Fruit fly (Drosophila melanogaster) whole organism, embryonic: ENCODE measurements around the gene Vha55.

Experiments used
- B-H2 ChIP-seq: fragments of 200-800 bp; sonication (Bioruptor generic); optimal IDR thresholded peaks from 2 replicates; lab custom pipeline; 2018; ENCODE audit warnings: missing biosample characterization, mild to moderate bottlenecking, missing genetic modification characterization
- CG1024 ChIP-seq: fragments of 200-800 bp; sonication (Bioruptor generic); IDR thresholded peaks from 2 replicates; pipeline ENCODE4 v1.3.6; 2022; ENCODE audit warnings: missing biosample characterization, missing genetic modification characterization
- CG10979 ChIP-seq: fragments of 200-800 bp; sonication (Bioruptor generic); optimal IDR thresholded peaks from 2 replicates; lab custom pipeline; 2018; ENCODE audit warnings: missing biosample characterization, mild to moderate bottlenecking, missing genetic modification characterization, moderate library complexity
- CG14050 ChIP-seq: fragments of 200-800 bp; sonication (Bioruptor generic); IDR thresholded peaks from 3 replicates; pipeline ENCODE4 v1.3.6; 2022; ENCODE audit warnings: missing biosample characterization, missing genetic modification characterization
- CG14860 ChIP-seq: fragments of 200-800 bp; sonication (Bioruptor generic); IDR thresholded peaks from 3 replicates; pipeline ENCODE4 v1.3.6; 2022; ENCODE audit warnings: missing biosample characterization, missing genetic modification characterization; ENCODE audit not compliant: partially characterized antibody
- CG15696 ChIP-seq: fragments of 200-800 bp; sonication (Bioruptor generic); optimal IDR thresholded peaks from 2 replicates; lab custom pipeline; 2019; ENCODE audit warnings: missing biosample characterization, mild to moderate bottlenecking, missing genetic modification characterization, moderate library complexity
- CG16815 ChIP-seq: fragments of 200-800 bp; sonication (Bioruptor generic); optimal IDR thresholded peaks from 3 replicates; lab custom pipeline; 2017; ENCODE audit warnings: missing biosample characterization, mild to moderate bottlenecking, missing genetic modification characterization
- CG16863 ChIP-seq: fragments of 200-800 bp; sonication (Bioruptor generic); optimal IDR thresholded peaks from 3 replicates; lab custom pipeline; 2016; ENCODE audit warnings: missing biosample characterization, missing genetic modification characterization
- CG17359 ChIP-seq: fragments of 200-800 bp; sonication (Bioruptor generic); optimal IDR thresholded peaks from 3 replicates; lab custom pipeline; 2018; ENCODE audit warnings: missing biosample characterization, mild to moderate bottlenecking, missing genetic modification characterization, moderate library complexity
- CG18619 ChIP-seq: fragments of 200-800 bp; sonication (Bioruptor generic); optimal IDR thresholded peaks from 3 replicates; lab custom pipeline; 2017; ENCODE audit warnings: missing biosample characterization, mild to moderate bottlenecking, missing genetic modification characterization
- CG2889 ChIP-seq: fragments of 200-800 bp; sonication (Bioruptor generic); IDR thresholded peaks from 3 replicates; pipeline ENCODE4 v1.3.6; 2022; ENCODE audit warnings: missing biosample characterization, missing genetic modification characterization
- CG31441 ChIP-seq: fragments of 200-800 bp; sonication (Bioruptor generic); IDR thresholded peaks from 2 replicates; pipeline ENCODE4 v1.3.6; 2022; ENCODE audit warnings: missing biosample characterization, missing genetic modification characterization
- CG3281 ChIP-seq: fragments of 200-800 bp; sonication (Bioruptor generic); optimal IDR thresholded peaks from 3 replicates; lab custom pipeline; 2017; ENCODE audit warnings: missing biosample characterization, mild to moderate bottlenecking, missing genetic modification characterization
- CG3407 ChIP-seq: fragments of 200-800 bp; sonication (Bioruptor generic); optimal IDR thresholded peaks from 2 replicates; lab custom pipeline; 2018; ENCODE audit warnings: missing biosample characterization, mild to moderate bottlenecking, missing genetic modification characterization
- CG3847 ChIP-seq: fragments of 200-800 bp; sonication (Bioruptor generic); IDR thresholded peaks from 2 replicates; pipeline ENCODE4 v1.3.6; 2022; ENCODE audit warnings: missing biosample characterization, missing genetic modification characterization
- CG43689 ChIP-seq: fragments of 200-800 bp; sonication (Bioruptor generic); IDR thresholded peaks from 2 replicates; pipeline ENCODE4 v1.3.6; 2022; ENCODE audit warnings: missing biosample characterization, missing genetic modification characterization
- CG4730 ChIP-seq: fragments of 200-800 bp; sonication (Bioruptor generic); IDR thresholded peaks from 2 replicates; pipeline ENCODE4 v1.3.6; 2022; ENCODE audit warnings: missing biosample characterization, missing genetic modification characterization
- CG7357 ChIP-seq: fragments of 200-800 bp; sonication (Bioruptor generic); IDR thresholded peaks from 3 replicates; pipeline ENCODE4 v1.3.6; 2022; ENCODE audit warnings: missing biosample characterization, missing genetic modification characterization
- CG7556 ChIP-seq: fragments of 200-800 bp; sonication (Bioruptor generic); optimal IDR thresholded peaks from 2 replicates; lab custom pipeline; 2017; ENCODE audit warnings: missing biosample characterization, mild to moderate bottlenecking, missing genetic modification characterization
- CG7928 ChIP-seq: fragments of 200-800 bp; sonication (Bioruptor generic); optimal IDR thresholded peaks from 2 replicates; lab custom pipeline; 2017; ENCODE audit warnings: missing biosample characterization, mild to moderate bottlenecking, missing genetic modification characterization
- CoRest ChIP-seq: fragments of 200-800 bp; sonication (Bioruptor generic); optimal IDR thresholded peaks from 3 replicates; lab custom pipeline; 2018; ENCODE audit warnings: missing biosample characterization, mild to moderate bottlenecking, missing genetic modification characterization, moderate library complexity
- D19B ChIP-seq: fragments of 200-800 bp; sonication (Bioruptor generic); optimal IDR thresholded peaks from 2 replicates; lab custom pipeline; 2017; ENCODE audit warnings: missing biosample characterization, mild to moderate bottlenecking, missing genetic modification characterization
- Dek ChIP-seq: fragments of 200-800 bp; sonication (Bioruptor generic); optimal IDR thresholded peaks from 3 replicates; lab custom pipeline; 2019; ENCODE audit warnings: missing biosample characterization, mild to moderate bottlenecking, missing genetic modification characterization, moderate library complexity
- Hr39 ChIP-seq: fragments of >200 bp; optimal IDR thresholded peaks from 2 replicates; lab custom pipeline; 2017
- Lpt ChIP-seq: fragments of >200 bp; optimal IDR thresholded peaks from 2 replicates; lab custom pipeline; 2018; ENCODE audit warnings: missing biosample characterization, missing genetic modification characterization
- Mes4 ChIP-seq: fragments of 200-800 bp; sonication (Bioruptor generic); optimal IDR thresholded peaks from 2 replicates; lab custom pipeline; 2016; ENCODE audit warnings: missing biosample characterization, missing genetic modification characterization
- Nf-YB ChIP-seq: fragments of 200-800 bp; sonication (Bioruptor generic); optimal IDR thresholded peaks from 3 replicates; lab custom pipeline; 2019; ENCODE audit warnings: missing biosample characterization, mild to moderate bottlenecking, missing genetic modification characterization, moderate library complexity
- Scr ChIP-seq: fragments of 200-800 bp; sonication (Bioruptor generic); IDR thresholded peaks from 2 replicates; pipeline ENCODE4 v1.3.6; 2022; ENCODE audit warnings: missing biosample characterization, missing genetic modification characterization; ENCODE audit not compliant: partially characterized antibody
- Six4 ChIP-seq: fragments of 200-800 bp; sonication (Bioruptor generic); optimal IDR thresholded peaks from 2 replicates; lab custom pipeline; 2016; ENCODE audit warnings: missing biosample characterization, missing genetic modification characterization
- Spps ChIP-seq: fragments of 200-800 bp; sonication (Bioruptor generic); optimal IDR thresholded peaks from 2 replicates; lab custom pipeline; 2018; ENCODE audit warnings: missing biosample characterization, mild to moderate bottlenecking, missing genetic modification characterization
- Xbp1 ChIP-seq: fragments of 200-800 bp; sonication (Bioruptor generic); optimal IDR thresholded peaks from 3 replicates; lab custom pipeline; 2016; ENCODE audit warnings: missing biosample characterization, mild to moderate bottlenecking, missing genetic modification characterization
- amos ChIP-seq: fragments of 200-800 bp; sonication (Bioruptor generic); IDR thresholded peaks from 2 replicates; pipeline ENCODE4 v1.3.6; 2022; ENCODE audit warnings: missing biosample characterization, missing genetic modification characterization; ENCODE audit not compliant: partially characterized antibody
- ap ChIP-seq: fragments of 200-800 bp; sonication (Bioruptor generic); IDR thresholded peaks from 2 replicates; pipeline ENCODE4 v1.3.6; 2022; ENCODE audit warnings: missing biosample characterization, missing genetic modification characterization
- bab2 ChIP-seq: fragments of 200-800 bp; sonication (Bioruptor generic); optimal IDR thresholded peaks from 2 replicates; lab custom pipeline; 2016; ENCODE audit warnings: missing biosample characterization, missing genetic modification characterization
- chinmo ChIP-seq: fragments of 200-800 bp; sonication (Bioruptor generic); IDR thresholded peaks from 4 replicates; pipeline ENCODE4 v1.3.6; 2022; ENCODE audit warnings: missing biosample characterization, missing genetic modification characterization; ENCODE audit not compliant: partially characterized antibody
- cwo ChIP-seq: fragments of 200-800 bp; sonication (Bioruptor generic); optimal IDR thresholded peaks from 3 replicates; lab custom pipeline; 2017; ENCODE audit warnings: missing biosample characterization, missing genetic modification characterization, mild to moderate bottlenecking, moderate library complexity, missing genetic modification reagents
- disco-r ChIP-seq: fragments of 200-800 bp; sonication (Bioruptor generic); optimal IDR thresholded peaks from 2 replicates; lab custom pipeline; 2016; ENCODE audit warnings: missing biosample characterization, missing genetic modification characterization
- dmrt99B ChIP-seq: fragments of 200-800 bp; sonication (Bioruptor generic); optimal IDR thresholded peaks from 2 replicates; lab custom pipeline; 2018; ENCODE audit warnings: missing biosample characterization, mild to moderate bottlenecking, missing genetic modification characterization, moderate library complexity
- esg ChIP-seq: fragments of 200-800 bp; sonication (Bioruptor generic); conservative IDR thresholded peaks from 2 replicates; pipeline ENCODE4 v1.3.6; 2022; ENCODE audit warnings: missing biosample characterization, missing genetic modification characterization
- fru ChIP-seq: fragments of >200 bp; optimal IDR thresholded peaks from 2 replicates; lab custom pipeline; 2017
- gsb ChIP-seq: fragments of 200-800 bp; sonication (Bioruptor generic); IDR thresholded peaks from 2 replicates; pipeline ENCODE4 v1.3.6; 2022; ENCODE audit warnings: missing biosample characterization, missing genetic modification characterization
- her ChIP-seq: fragments of 200-800 bp; sonication (Bioruptor generic); optimal IDR thresholded peaks from 2 replicates; lab custom pipeline; 2016; ENCODE audit warnings: missing biosample characterization, missing genetic modification characterization
- lmd ChIP-seq: fragments of 200-800 bp; sonication (Bioruptor generic); IDR thresholded peaks from 2 replicates; pipeline ENCODE4 v1.3.6; 2022; ENCODE audit warnings: missing biosample characterization, missing genetic modification characterization
- nerfin-2 ChIP-seq: fragments of 200-800 bp; sonication (Bioruptor generic); IDR thresholded peaks from 2 replicates; pipeline ENCODE4 v1.3.6; 2022; ENCODE audit warnings: missing biosample characterization, missing genetic modification characterization; ENCODE audit not compliant: partially characterized antibody
- salm ChIP-seq: fragments of 200-800 bp; sonication (Bioruptor generic); optimal IDR thresholded peaks from 2 replicates; lab custom pipeline; 2018; ENCODE audit warnings: missing biosample characterization, mild to moderate bottlenecking, missing genetic modification characterization
- sima ChIP-seq: fragments of 200-800 bp; sonication (Bioruptor generic); optimal IDR thresholded peaks from 2 replicates; lab custom pipeline; 2016; ENCODE audit warnings: missing biosample characterization, missing genetic modification characterization
- sisA ChIP-seq: fragments of 200-800 bp; sonication (Bioruptor generic); IDR thresholded peaks from 2 replicates; pipeline ENCODE4 v1.3.6; 2022; ENCODE audit warnings: missing biosample characterization, missing genetic modification characterization
- slp2 ChIP-seq: fragments of 200-800 bp; sonication (Bioruptor generic); optimal IDR thresholded peaks from 2 replicates; lab custom pipeline; 2016; ENCODE audit warnings: missing biosample characterization, missing genetic modification characterization
- sug ChIP-seq: fragments of 200-800 bp; optimal IDR thresholded peaks from 2 replicates; lab custom pipeline; 2019; ENCODE audit warnings: missing biosample characterization, mild to moderate bottlenecking, missing genetic modification characterization, moderate library complexity
- zfh2 ChIP-seq: fragments of 200-800 bp; sonication (Bioruptor generic); optimal IDR thresholded peaks from 2 replicates; lab custom pipeline; 2016; ENCODE audit warnings: missing biosample characterization, missing genetic modification characterization

Gene Vha55

DNA sequence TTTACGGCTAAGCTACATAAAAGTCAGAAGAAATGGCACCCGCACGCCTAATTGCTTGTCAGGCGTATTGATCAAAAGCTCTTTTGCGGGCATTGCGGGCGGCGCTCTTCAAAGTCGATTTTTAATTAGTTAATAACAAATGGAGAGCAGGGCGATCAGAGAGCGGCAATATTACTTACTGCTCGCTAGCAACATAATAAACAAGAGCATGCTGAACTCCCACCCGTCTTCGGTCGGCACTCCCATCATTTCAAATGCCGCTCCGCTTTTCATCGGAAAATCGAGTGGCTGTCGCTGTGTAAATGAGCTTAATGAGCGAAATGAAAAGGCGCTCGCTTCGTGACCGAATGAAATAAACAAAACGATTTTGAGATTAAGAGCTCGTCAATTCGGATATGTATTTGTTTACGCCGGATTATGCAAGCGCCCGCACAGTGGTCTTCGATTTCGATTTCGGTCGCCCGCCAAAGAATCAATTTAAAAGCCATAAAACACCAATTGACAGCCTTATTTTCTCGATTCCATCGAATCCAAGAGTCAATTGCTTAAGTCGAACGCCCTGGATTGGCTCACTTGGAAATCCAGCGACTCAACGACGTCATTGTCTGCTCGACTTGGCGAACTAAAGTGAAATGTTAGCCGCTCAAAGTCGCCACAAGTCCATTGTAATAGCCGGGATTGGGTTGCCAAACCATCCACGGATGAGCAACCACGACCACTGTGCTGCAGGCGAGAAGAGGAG, 26.1 kb upstream of the Vha55 start (continued):
- peak; percentile 75 for TF ChIP-seq CG10979
- peak; percentile 65 for TF ChIP-seq Dek (tag; lab: Kevin White, UChicago)
- TF ChIP-seq her: peak; percentile 86
- TF ChIP-seq CG16815: peak; percentile 58
- peak; percentile 39 for TF ChIP-seq CG7928 (GFP tag; lab: Kevin White, UChicago)
- no peak for TF ChIP-seq B-H2
- TF ChIP-seq dmrt99B (tag; lab: Kevin White, UChicago): peak; percentile 94
- TF ChIP-seq cwo (GFP tag; lab: Kevin White, UChicago): peak; percentile 55
- peak; percentile 72 for TF ChIP-seq salm
- peak; percentile 82 for TF ChIP-seq CG18619 (GFP tag; lab: Kevin White, UChicago)
- TF ChIP-seq Hr39 (lab: Kevin White, UChicago): no peak
- TF ChIP-seq D19B (GFP tag; lab: Kevin White, UChicago): peak; percentile 70
- TF ChIP-seq CG2889 (GFP tag; lab: Robert Waterston, UW): peak; percentile 62; the same call in 1 of the 3 replicates
- TF ChIP-seq sisA (GFP tag; lab: Robert Waterston, UW): peak; percentile 91
- no peak for TF ChIP-seq Spps (tag; lab: Kevin White, UChicago)
- peak; percentile 91 for TF ChIP-seq CG31441 (GFP tag; lab: Robert Waterston, UW)
- 0 out of 3 replicates have a peak, but pooled peaks have one; percentile 19 for TF ChIP-seq CG14860 (GFP tag; lab: Robert Waterston, UW)
- TF ChIP-seq sima (GFP tag; lab: Kevin White, UChicago): peak; percentile 55
- peak; percentile 30 for TF ChIP-seq CG15696 (tag; lab: Kevin White, UChicago)
- no peak for TF ChIP-seq Scr (GFP tag; lab: Robert Waterston, UW)
- TF ChIP-seq zfh2 (GFP tag; lab: Kevin White, UChicago): peak; percentile 69
- peak; percentile 63 for TF ChIP-seq sug
- 0 out of 2 replicates have a peak, but pooled peaks have one; percentile 18 for TF ChIP-seq nerfin-2 (GFP tag; lab: Robert Waterston, UW)
- peak; percentile 83 for TF ChIP-seq CG17359 (tag; lab: Kevin White, UChicago)
- peak; percentile 75 for TF ChIP-seq CG14050 (GFP tag; lab: Robert Waterston, UW)
- TF ChIP-seq CG7357 (GFP tag; lab: Robert Waterston, UW): peak; percentile 81
- peak; percentile 81 for TF ChIP-seq Xbp1 (GFP tag; lab: Kevin White, UChicago)
- no peak for TF ChIP-seq Lpt (GFP tag; lab: Kevin White, UChicago)
- peak; percentile 49 for TF ChIP-seq CG43689 (GFP tag; lab: Robert Waterston, UW)
- peak; percentile 72 for TF ChIP-seq CG3407 (GFP tag; lab: Kevin White, UChicago)
- TF ChIP-seq slp2 (GFP tag; lab: Kevin White, UChicago): peak; percentile 84
- TF ChIP-seq fru: no peak
- peak; percentile 63 for TF ChIP-seq disco-r (GFP tag; lab: Kevin White, UChicago)
- peak; percentile 78 for TF ChIP-seq ap
- TF ChIP-seq bab2 (GFP tag; lab: Kevin White, UChicago): peak; percentile 76
- peak; percentile 54 for TF ChIP-seq Nf-YB (GFP tag; lab: Kevin White, UChicago)
- TF ChIP-seq Six4: peak; percentile 31
- peak; percentile 91 for TF ChIP-seq CoRest (tag; lab: Kevin White, UChicago)
- peak; percentile 70 for TF ChIP-seq gsb (GFP tag; lab: Robert Waterston, UW)
- TF ChIP-seq CG16863 (GFP tag; lab: Kevin White, UChicago): peak; percentile 84
- TF ChIP-seq esg: peak; percentile 89
- TF ChIP-seq CG3281 (GFP tag; lab: Kevin White, UChicago): peak; percentile 81
- TF ChIP-seq amos (GFP tag; lab: Robert Waterston, UW): no peak
- peak; percentile 73 for TF ChIP-seq CG4730
- TF ChIP-seq CG3847 (GFP tag; lab: Robert Waterston, UW): peak; percentile 78
- no peak for TF ChIP-seq chinmo
- TF ChIP-seq lmd (GFP tag; lab: Robert Waterston, UW): peak; percentile 92
- peak; percentile 85 for TF ChIP-seq CG7556 (GFP tag; lab: Kevin White, UChicago)
- TF ChIP-seq CG1024 (GFP tag; lab: Robert Waterston, UW): peak; percentile 45; the same call in 1 of the 2 replicates
- peak; percentile 69 for TF ChIP-seq Mes4 (GFP tag; lab: Kevin White, UChicago)
